Worm (Caenorhabditis elegans) whole organism, L4 larva: ENCODE data around the gene fut-8.

Source experiments
- F10B5.3 ChIP-seq: sonication (generic microtip); optimal IDR thresholded peaks from 2 replicates; lab custom pipeline; 2016; ENCODE audit warnings: mild to moderate bottlenecking, missing genetic modification characterization, missing compliant biosample characterization
- F44E2.7 ChIP-seq: fragments of 200-800 bp; sonication (Bioruptor generic); IDR thresholded peaks from 2 replicates; pipeline ENCODE4 v2.1.2; 2022; ENCODE audit warnings: missing genetic modification characterization, missing compliant biosample characterization
- Y75B8A.6 ChIP-seq: fragments of 200-800 bp; sonication (Bioruptor generic); IDR thresholded peaks from 2 replicates; pipeline ENCODE4 v1.3.6; 2022; ENCODE audit warnings: missing genetic modification reagents, missing genetic modification characterization, missing compliant biosample characterization
- ZK337.2 ChIP-seq: fragments of 200-800 bp; sonication (Bioruptor generic); IDR thresholded peaks from 2 replicates; pipeline ENCODE4 v1.3.6; 2022; ENCODE audit warnings: missing genetic modification reagents, missing genetic modification characterization, missing compliant biosample characterization
- aha-1 ChIP-seq: fragments of 150-350 bp; peaks from one replicate; lab custom pipeline; 2014; ENCODE audit warnings: missing biosample characterization, missing genetic modification characterization
- ama-1 ChIP-seq: fragments of 150-350 bp; optimal IDR thresholded peaks from 2 replicates; lab custom pipeline; 2014; ENCODE audit warnings: inconsistent platforms, mixed read lengths
- attf-4 ChIP-seq: sonication (generic microtip); optimal IDR thresholded peaks from 3 replicates; lab custom pipeline; 2017; ENCODE audit warnings: missing biosample characterization, missing genetic modification characterization
- ceh-28 ChIP-seq: fragments of 150-350 bp; optimal IDR thresholded peaks from 2 replicates; lab custom pipeline; 2014; ENCODE audit warnings: missing biosample characterization, missing genetic modification reagents, missing genetic modification characterization
- ceh-44 ChIP-seq: fragments of 200-800 bp; sonication (Bioruptor generic); IDR thresholded peaks from 2 replicates; pipeline ENCODE4 v1.3.6; 2022; ENCODE audit warnings: missing genetic modification reagents, missing genetic modification characterization, missing compliant biosample characterization
- ceh-82 ChIP-seq: sonication (generic microtip); optimal IDR thresholded peaks from 2 replicates; lab custom pipeline; 2017; ENCODE audit warnings: missing biosample characterization, missing genetic modification characterization
- ces-1 ChIP-seq: fragments of 150-350 bp; sonication (generic microtip); optimal IDR thresholded peaks from 4 replicates; lab custom pipeline; 2014; ENCODE audit warnings: missing biosample characterization, missing genetic modification reagents, missing genetic modification characterization
- dmd-8 ChIP-seq: fragments of 200-800 bp; sonication (Bioruptor generic); IDR thresholded peaks from 2 replicates; pipeline ENCODE4 v1.3.6; 2022; ENCODE audit warnings: missing genetic modification characterization, missing compliant biosample characterization
- duxl-1 ChIP-seq: sonication (generic microtip); optimal IDR thresholded peaks from 2 replicates; lab custom pipeline; 2016; ENCODE audit warnings: mild to moderate bottlenecking, missing genetic modification characterization, moderate library complexity, missing compliant biosample characterization; ENCODE audit not compliant: poor library complexity
- dve-1 ChIP-seq: sonication (generic microtip); optimal IDR thresholded peaks from 2 replicates; lab custom pipeline; 2017; ENCODE audit warnings: antibody characterized with exemption, mild to moderate bottlenecking, missing genetic modification characterization, missing compliant biosample characterization; ENCODE audit not compliant: insufficient read depth
- egl-27 ChIP-seq: sonication (generic microtip); optimal IDR thresholded peaks from 3 replicates; lab custom pipeline; 2017; ENCODE audit warnings: missing biosample characterization, missing genetic modification reagents, missing genetic modification characterization
- fkh-10 ChIP-seq: fragments of 150-350 bp; optimal IDR thresholded peaks from 2 replicates; lab custom pipeline; 2014; ENCODE audit warnings: missing biosample characterization, missing genetic modification reagents, missing genetic modification characterization
- hlh-30 ChIP-seq: sonication (generic microtip); optimal IDR thresholded peaks from 2 replicates; lab custom pipeline; 2017; ENCODE audit warnings: antibody characterized with exemption, mild to moderate bottlenecking, missing genetic modification characterization, missing compliant biosample characterization; ENCODE audit not compliant: insufficient read depth
- hmg-1.1 ChIP-seq: fragments of 200-800 bp; sonication (Bioruptor generic); IDR thresholded peaks from 2 replicates; pipeline ENCODE4 v1.3.6; 2022; ENCODE audit warnings: missing genetic modification reagents, missing genetic modification characterization, missing compliant biosample characterization
- jun-1 ChIP-seq: fragments of 150-350 bp; optimal IDR thresholded peaks from 2 replicates; lab custom pipeline; 2014; ENCODE audit warnings: missing biosample characterization, missing genetic modification reagents, missing genetic modification characterization
- lin-1 ChIP-seq: fragments of 200-800 bp; sonication (Bioruptor generic); IDR thresholded peaks from 2 replicates; pipeline ENCODE4 v1.3.6; 2022; ENCODE audit warnings: missing genetic modification reagents, missing genetic modification characterization, missing compliant biosample characterization
- lin-13 ChIP-seq: fragments of 150-350 bp; optimal IDR thresholded peaks from 2 replicates; lab custom pipeline; 2014; ENCODE audit warnings: missing biosample characterization, missing genetic modification reagents, missing genetic modification characterization
- lin-29 ChIP-seq: fragments of 200-800 bp; sonication (Bioruptor generic); IDR thresholded peaks from 2 replicates; pipeline ENCODE4 v1.3.6; 2022; ENCODE audit warnings: missing genetic modification reagents, missing genetic modification characterization, missing compliant biosample characterization
- lin-39 ChIP-seq: fragments of 150-350 bp; optimal IDR thresholded peaks from 2 replicates; lab custom pipeline; 2014; ENCODE audit warnings: missing biosample characterization, missing genetic modification reagents, missing genetic modification characterization
- nhr-10 ChIP-seq: fragments of 150-350 bp; optimal IDR thresholded peaks from 2 replicates; lab custom pipeline; 2014; ENCODE audit warnings: missing biosample characterization, missing genetic modification characterization
- nhr-237 ChIP-seq: sonication (generic microtip); optimal IDR thresholded peaks from 2 replicates; lab custom pipeline; 2017; ENCODE audit warnings: missing biosample characterization, missing genetic modification characterization
- nhr-76 ChIP-seq: fragments of 150-350 bp; optimal IDR thresholded peaks from 2 replicates; lab custom pipeline; 2014; ENCODE audit warnings: missing biosample characterization, missing genetic modification characterization
- sdz-12 ChIP-seq: fragments of 200-800 bp; sonication (Bioruptor generic); optimal IDR thresholded peaks from 2 replicates; lab custom pipeline; 2018; ENCODE audit warnings: mild to moderate bottlenecking, missing genetic modification characterization, missing compliant biosample characterization
- set-16 ChIP-seq: fragments of 200-800 bp; sonication (Bioruptor generic); IDR thresholded peaks from 2 replicates; pipeline ENCODE4 v1.3.6; 2022; ENCODE audit warnings: missing genetic modification reagents, missing genetic modification characterization, missing compliant biosample characterization
- spr-1 ChIP-seq: sonication (generic microtip); optimal IDR thresholded peaks from 2 replicates; lab custom pipeline; 2016; ENCODE audit warnings: mild to moderate bottlenecking, missing genetic modification characterization, missing compliant biosample characterization
- unc-62 ChIP-seq, 3 experiments: fragments of 150-350 bp in 1 of 3; sonication (generic microtip); optimal IDR thresholded peaks in 2 of 3; peaks in 1 of 3; 1 replicate in 1 of 3; 2 replicates in 2 of 3; lab custom pipeline; 2014 to 2017; ENCODE audit warnings: missing biosample characterization in 3 of 3, missing genetic modification characterization in 3 of 3, missing genetic modification reagents in 3 of 3, missing genotype in 1 of 3
- zfp-2 ChIP-seq: sonication (generic microtip); optimal IDR thresholded peaks from 2 replicates; lab custom pipeline; 2016; ENCODE audit warnings: mild to moderate bottlenecking, missing genetic modification characterization, missing compliant biosample characterization
- zfp-3 ChIP-seq: fragments of 200-800 bp; sonication (Bioruptor generic); conservative IDR thresholded peaks from 2 replicates; pipeline ENCODE4 v1.3.6; 2022; ENCODE audit warnings: missing genetic modification reagents, missing genetic modification characterization, missing compliant biosample characterization

fut-8 gene

ce11 chrV:5961516-5961915 is 28.8 kb downstream of the fut-8 start, which contains the start of gene mcp-1 (continued):
- TF ChIP-seq spr-1 (tag; lab: Kevin White, UChicago) (no peak), set-16 (no peak), F44E2.7 (GFP tag; lab: Robert Waterston, UW) (no peak), lin-1 (GFP tag; lab: Robert Waterston, UW) (no peak), sdz-12 (no peak), attf-4 (tag; lab: Kevin White, UChicago) (no peak), F10B5.3 (tag; lab: Kevin White, UChicago) (no peak), Y75B8A.6 (GFP tag; lab: Robert Waterston, UW) (no peak), lin-13 (no peak), nhr-10 (no peak), ceh-28 (tag; lab: Kevin White, UChicago) (no peak), hmg-1.1 (GFP tag; lab: Robert Waterston, UW) (0 out of 2 replicates have a peak, but pooled peaks have one; percentile 7), zfp-2 (tag; lab: Kevin White, UChicago) (no peak)

ce11 chrV:5955627-5956026 is 34.7 kb downstream of the fut-8 start:
- peak; percentile 36 for TF ChIP-seq ces-1 (GFP tag; lab: Kevin White, UChicago)
- peak in 1 of 2 experiments; percentile 5 for TF ChIP-seq unc-62 (GFP tag; optimal IDR thresholded peaks at IDR 0.05 in 1 of 2; lab: Kevin White, UChicago)
- TF ChIP-seq unc-62 (tag; optimal IDR thresholded peaks at IDR 0.05; lab: Kevin White, UChicago): no peak
- no peak for TF ChIP-seq Y75B8A.6 (GFP tag; lab: Robert Waterston, UW)
- TF ChIP-seq jun-1: no peak
- no peak for TF ChIP-seq ceh-82 (tag; lab: Kevin White, UChicago)

ce11 chrV:5954747-5955146 is 35.5 kb downstream of the fut-8 start, which contains the start of gene M03F8.6:
M03F8.6 (minus strand) TSS chrV:5954847.
- TF ChIP-seq aha-1 (peak; percentile 42), lin-39 (tag; lab: Kevin White, UChicago) (no peak)

ce11 chrV:5953086-5953485 is 37.2 kb downstream of the fut-8 start:
- no peak for TF ChIP-seq dve-1 (tag; lab: Kevin White, UChicago)
- no peak for TF ChIP-seq nhr-76 (tag; lab: Kevin White, UChicago)
- TF ChIP-seq ceh-44 (GFP tag; lab: Robert Waterston, UW): no peak
- TF ChIP-seq egl-27 (tag; lab: Kevin White, UChicago): no peak
- no peak for TF ChIP-seq nhr-237 (tag; lab: Kevin White, UChicago)
- no peak for TF ChIP-seq ceh-82 (tag; lab: Kevin White, UChicago)
- no peak for TF ChIP-seq lin-29
- TF ChIP-seq zfp-3 (GFP tag; lab: Robert Waterston, UW): no peak
- no peak for TF ChIP-seq F10B5.3 (tag; lab: Kevin White, UChicago)
- TF ChIP-seq fkh-10 (GFP tag; lab: Kevin White, UChicago): no peak
- no peak for TF ChIP-seq ZK337.2 (GFP tag; lab: Robert Waterston, UW)
- no peak for TF ChIP-seq dmd-8 (GFP tag; lab: Robert Waterston, UW)
- no peak for TF ChIP-seq hmg-1.1 (GFP tag; lab: Robert Waterston, UW)
- TF ChIP-seq sdz-12: no peak
- no peak for TF ChIP-seq nhr-10
- TF ChIP-seq duxl-1 (tag; lab: Kevin White, UChicago): no peak
- TF ChIP-seq, all 104 proteins: peak for 0

- TF ChIP-seq ama-1 (lab: Kevin White, UChicago) (no peak), unc-62 (GFP tag; optimal IDR thresholded peaks at IDR 0.05 in 1 of 2; lab: Kevin White, UChicago) (peak in 1 of 2 experiments; percentile 75), unc-62 (tag; optimal IDR thresholded peaks at IDR 0.05; lab: Kevin White, UChicago) (no peak), hlh-30 (tag; lab: Kevin White, UChicago) (peak; percentile 51)
Observed at ce11 chrV:5951133-5951532, 39.1 kb downstream of the fut-8 start, which contains the start of gene M03F8.1. M03F8.1 (plus strand) TSS chrV:5951433.
